Worm (Caenorhabditis elegans): Measurements from ENCODE around the gene srw-36.

- TF ChIP-seq him-1 (tag; optimal IDR thresholded peaks at IDR 0.05) (no peak), W03F9.2 (tag; optimal IDR thresholded peaks at IDR 0.05) (no peak), dao-5 (tag; optimal IDR thresholded peaks at IDR 0.05) (no peak)
Measured at ce11 chrV:16695499-16695898, 12.5 kb downstream of the srw-36 start.
